Fruit fly (Drosophila melanogaster) whole organism, embryonic: Measurements from ENCODE around the gene ghi.

Source experiments
- BEAF-32 ChIP-seq: fragments of 200-800 bp; sonication (Bioruptor generic); optimal IDR thresholded peaks from 3 replicates; lab custom pipeline; 2017; ENCODE audit warnings: missing biosample characterization, missing genetic modification characterization, mild to moderate bottlenecking, moderate library complexity, missing genetic modification reagents
- CG10147 ChIP-seq: fragments of 200-800 bp; sonication (Bioruptor generic); optimal IDR thresholded peaks from 2 replicates; lab custom pipeline; 2019; ENCODE audit warnings: missing biosample characterization, mild to moderate bottlenecking, missing genetic modification characterization, moderate library complexity
- CG10321 ChIP-seq: fragments of 200-800 bp; sonication (Bioruptor generic); IDR thresholded peaks from 2 replicates; pipeline ENCODE4 v1.3.6; 2022; ENCODE audit warnings: missing biosample characterization, missing genetic modification characterization
- CG11398 ChIP-seq: fragments of 200-800 bp; sonication (Bioruptor generic); optimal IDR thresholded peaks from 2 replicates; lab custom pipeline; 2016; ENCODE audit warnings: missing biosample characterization, missing genetic modification characterization
- CG11695 ChIP-seq: fragments of 200-800 bp; sonication (Bioruptor generic); IDR thresholded peaks from 3 replicates; pipeline ENCODE4 v1.3.6; 2022; ENCODE audit warnings: missing biosample characterization, missing genetic modification characterization
- CG12071 ChIP-seq: fragments of 200-800 bp; sonication (Bioruptor generic); optimal IDR thresholded peaks from 3 replicates; lab custom pipeline; 2018; ENCODE audit warnings: missing biosample characterization, mild to moderate bottlenecking, missing genetic modification characterization
- CG13123 ChIP-seq: fragments of 200-800 bp; sonication (Bioruptor generic); optimal IDR thresholded peaks from 2 replicates; lab custom pipeline; 2016; ENCODE audit warnings: missing biosample characterization, missing genetic modification characterization
- CG14965 ChIP-seq: fragments of 200-800 bp; sonication (Bioruptor generic); optimal IDR thresholded peaks from 2 replicates; lab custom pipeline; 2016; ENCODE audit warnings: missing biosample characterization, missing genetic modification characterization, borderline replicate concordance
- CG16815 ChIP-seq: fragments of 200-800 bp; sonication (Bioruptor generic); optimal IDR thresholded peaks from 3 replicates; lab custom pipeline; 2017; ENCODE audit warnings: missing biosample characterization, mild to moderate bottlenecking, missing genetic modification characterization
- CG17359 ChIP-seq: fragments of 200-800 bp; sonication (Bioruptor generic); optimal IDR thresholded peaks from 3 replicates; lab custom pipeline; 2018; ENCODE audit warnings: missing biosample characterization, mild to moderate bottlenecking, missing genetic modification characterization, moderate library complexity
- CG18599 ChIP-seq: fragments of 200-800 bp; sonication (Bioruptor generic); optimal IDR thresholded peaks from 3 replicates; lab custom pipeline; 2017; ENCODE audit warnings: missing biosample characterization, missing genetic modification characterization, mild to moderate bottlenecking, moderate library complexity, missing genetic modification reagents
- CG33213 ChIP-seq: fragments of 200-800 bp; sonication (Bioruptor generic); optimal IDR thresholded peaks from 3 replicates; lab custom pipeline; 2016; ENCODE audit warnings: missing biosample characterization, missing genetic modification characterization
- CG33557 ChIP-seq: fragments of 200-800 bp; sonication (Bioruptor generic); optimal IDR thresholded peaks from 2 replicates; lab custom pipeline; 2019; ENCODE audit warnings: missing biosample characterization, mild to moderate bottlenecking, missing genetic modification characterization, moderate library complexity
- CG4360 ChIP-seq: fragments of 200-800 bp; sonication (Bioruptor generic); IDR thresholded peaks from 2 replicates; pipeline ENCODE4 v1.3.6; 2022; ENCODE audit warnings: missing biosample characterization, missing genetic modification characterization
- CG6689 ChIP-seq: fragments of 200-800 bp; sonication (Bioruptor generic); IDR thresholded peaks from 2 replicates; pipeline ENCODE4 v1.3.6; 2022; ENCODE audit warnings: missing biosample characterization, missing genetic modification characterization
- CG8388 ChIP-seq: fragments of 200-800 bp; sonication (Bioruptor generic); optimal IDR thresholded peaks from 2 replicates; lab custom pipeline; 2019; ENCODE audit warnings: missing biosample characterization, mild to moderate bottlenecking, missing genetic modification characterization, moderate library complexity
- CG8944 ChIP-seq: fragments of 200-800 bp; sonication (Bioruptor generic); optimal IDR thresholded peaks from 3 replicates; lab custom pipeline; 2016; ENCODE audit warnings: missing biosample characterization, missing genetic modification characterization
- CG9437 ChIP-seq: fragments of 200-800 bp; sonication (Bioruptor generic); optimal IDR thresholded peaks from 2 replicates; lab custom pipeline; 2018; ENCODE audit warnings: missing biosample characterization, mild to moderate bottlenecking, missing genetic modification characterization
- CHES-1-like ChIP-seq: fragments of 200-800 bp; sonication (Bioruptor generic); optimal IDR thresholded peaks from 2 replicates; lab custom pipeline; 2016; ENCODE audit warnings: missing biosample characterization, missing genetic modification characterization
- Dad ChIP-seq: fragments of 200-800 bp; sonication (Bioruptor generic); optimal IDR thresholded peaks from 3 replicates; lab custom pipeline; 2016; ENCODE audit warnings: missing biosample characterization, missing genetic modification characterization
- Dek ChIP-seq: fragments of 200-800 bp; sonication (Bioruptor generic); optimal IDR thresholded peaks from 3 replicates; lab custom pipeline; 2019; ENCODE audit warnings: missing biosample characterization, mild to moderate bottlenecking, missing genetic modification characterization, moderate library complexity
- Dip3 ChIP-seq: fragments of 200-800 bp; sonication (Bioruptor generic); optimal IDR thresholded peaks from 3 replicates; lab custom pipeline; 2016; ENCODE audit warnings: missing biosample characterization, missing genetic modification characterization
- Doc2 ChIP-seq: fragments of 200-800 bp; sonication (Bioruptor generic); IDR thresholded peaks from 2 replicates; pipeline ENCODE4 v1.3.6; 2022; ENCODE audit warnings: missing biosample characterization, missing genetic modification characterization
- Dref ChIP-seq: fragments of 200-800 bp; sonication (Bioruptor generic); IDR thresholded peaks from 2 replicates; pipeline ENCODE4 v1.3.6; 2022; ENCODE audit warnings: missing biosample characterization, missing genetic modification characterization
- Ets97D ChIP-seq: fragments of 200-800 bp; sonication (Bioruptor generic); optimal IDR thresholded peaks from 3 replicates; lab custom pipeline; 2016; ENCODE audit warnings: missing biosample characterization, missing genetic modification characterization
- GATAe ChIP-seq: fragments of 200-800 bp; sonication (Bioruptor generic); conservative IDR thresholded peaks from 2 replicates; pipeline ENCODE4 v1.3.6; 2022; ENCODE audit warnings: missing biosample characterization, missing genetic modification characterization
- Gsc ChIP-seq: fragments of 200-800 bp; sonication (Bioruptor generic); IDR thresholded peaks from 2 replicates; pipeline ENCODE4 v1.3.6; 2022; ENCODE audit warnings: missing biosample characterization, missing genetic modification characterization
- HmgZ ChIP-seq: fragments of 200-800 bp; sonication (Bioruptor generic); optimal IDR thresholded peaks from 2 replicates; lab custom pipeline; 2018; ENCODE audit warnings: missing biosample characterization, mild to moderate bottlenecking, missing genetic modification characterization
- Hr51 ChIP-seq, 2 experiments: fragments of 200-800 bp; sonication (Bioruptor generic); optimal IDR thresholded peaks; 2 replicates in 1 of 2; 3 replicates in 1 of 2; lab custom pipeline; 2016 to 2018; ENCODE audit warnings: missing biosample characterization in 2 of 2, missing genetic modification characterization in 2 of 2, mild to moderate bottlenecking in 1 of 2, moderate library complexity in 1 of 2
- NfI ChIP-seq: fragments of 200-800 bp; sonication (Bioruptor generic); optimal IDR thresholded peaks from 3 replicates; lab custom pipeline; 2018; ENCODE audit warnings: missing biosample characterization, mild to moderate bottlenecking, missing genetic modification characterization, moderate library complexity
- Poxn ChIP-seq: fragments of 200-800 bp; sonication (Bioruptor generic); IDR thresholded peaks from 2 replicates; pipeline ENCODE4 v1.3.6; 2022; ENCODE audit warnings: missing biosample characterization, missing genetic modification characterization
- Scr ChIP-seq: fragments of 200-800 bp; sonication (Bioruptor generic); IDR thresholded peaks from 2 replicates; pipeline ENCODE4 v1.3.6; 2022; ENCODE audit warnings: missing biosample characterization, missing genetic modification characterization; ENCODE audit not compliant: partially characterized antibody
- Sry-β ChIP-seq: fragments of 200-800 bp; sonication (Bioruptor generic); optimal IDR thresholded peaks from 2 replicates; lab custom pipeline; 2018; ENCODE audit warnings: missing biosample characterization, mild to moderate bottlenecking, missing genetic modification characterization, moderate library complexity
- Tbp ChIP-seq: fragments of >200 bp; optimal IDR thresholded peaks from 2 replicates; lab custom pipeline; 2018; ENCODE audit warnings: missing biosample characterization, missing genetic modification characterization
- bsh ChIP-seq, 2 experiments: fragments of 200-800 bp; sonication (Bioruptor generic); optimal IDR thresholded peaks; 2 replicates each; lab custom pipeline; 2017 to 2018; ENCODE audit warnings: mild to moderate bottlenecking in 2 of 2, missing biosample characterization in 2 of 2, missing genetic modification characterization in 2 of 2, moderate library complexity in 1 of 2
- cg ChIP-seq: fragments of 200-800 bp; sonication (Bioruptor generic); optimal IDR thresholded peaks from 3 replicates; lab custom pipeline; 2019; ENCODE audit warnings: missing biosample characterization, mild to moderate bottlenecking, missing genetic modification characterization, moderate library complexity
- chn ChIP-seq: fragments of 200-800 bp; sonication (Bioruptor generic); optimal IDR thresholded peaks from 2 replicates; lab custom pipeline; 2016; ENCODE audit warnings: missing biosample characterization, missing genetic modification characterization
- disco-r ChIP-seq: fragments of 200-800 bp; sonication (Bioruptor generic); optimal IDR thresholded peaks from 2 replicates; lab custom pipeline; 2016; ENCODE audit warnings: missing biosample characterization, missing genetic modification characterization
- ftz-f1 ChIP-seq: fragments of 200-800 bp; sonication (Bioruptor generic); optimal IDR thresholded peaks from 2 replicates; lab custom pipeline; 2016; ENCODE audit warnings: missing biosample characterization, missing genetic modification characterization
- hb ChIP-seq: fragments of 200-800 bp; sonication (Bioruptor generic); IDR thresholded peaks from 3 replicates; pipeline ENCODE4 v1.3.6; 2022; ENCODE audit warnings: missing biosample characterization, missing genetic modification characterization; ENCODE audit not compliant: partially characterized antibody
- lola ChIP-seq, 3 experiments: fragments of >200 bp in 2 of 3; fragments of 200-800 bp in 1 of 3; sonication (Bioruptor generic) in 1 of 3; optimal IDR thresholded peaks; 2 replicates each; lab custom pipeline; 2017 to 2019; ENCODE audit warnings: missing biosample characterization in 3 of 3, missing genetic modification characterization in 3 of 3, mild to moderate bottlenecking in 1 of 3, moderate library complexity in 1 of 3
- odd ChIP-seq: fragments of 200-800 bp; sonication (Bioruptor generic); optimal IDR thresholded peaks from 2 replicates; lab custom pipeline; 2017; ENCODE audit warnings: missing biosample characterization, mild to moderate bottlenecking, missing genetic modification characterization
- org-1 ChIP-seq: fragments of 200-800 bp; sonication (Bioruptor generic); optimal IDR thresholded peaks from 2 replicates; lab custom pipeline; 2017; ENCODE audit warnings: missing biosample characterization, missing genetic modification characterization
- pho ChIP-seq: fragments of 200-800 bp; sonication (Bioruptor generic); optimal IDR thresholded peaks from 2 replicates; lab custom pipeline; 2016; ENCODE audit warnings: missing biosample characterization, missing genetic modification characterization
- pnt ChIP-seq: fragments of 200-800 bp; sonication (Bioruptor generic); optimal IDR thresholded peaks from 3 replicates; lab custom pipeline; 2016; ENCODE audit warnings: missing biosample characterization, missing genetic modification characterization
- salm ChIP-seq: fragments of 200-800 bp; sonication (Bioruptor generic); optimal IDR thresholded peaks from 2 replicates; lab custom pipeline; 2018; ENCODE audit warnings: missing biosample characterization, mild to moderate bottlenecking, missing genetic modification characterization
- sisA ChIP-seq: fragments of 200-800 bp; sonication (Bioruptor generic); IDR thresholded peaks from 2 replicates; pipeline ENCODE4 v1.3.6; 2022; ENCODE audit warnings: missing biosample characterization, missing genetic modification characterization
- tup ChIP-seq: fragments of 200-800 bp; sonication (Bioruptor generic); optimal IDR thresholded peaks from 2 replicates; lab custom pipeline; 2016; ENCODE audit warnings: missing biosample characterization, mild to moderate bottlenecking, missing genetic modification characterization, moderate library complexity
- tx ChIP-seq: fragments of 200-800 bp; sonication (Bioruptor generic); optimal IDR thresholded peaks from 2 replicates; lab custom pipeline; 2016; ENCODE audit warnings: missing biosample characterization, missing genetic modification characterization
- wek ChIP-seq: fragments of 200-800 bp; sonication (Bioruptor generic); optimal IDR thresholded peaks from 3 replicates; lab custom pipeline; 2018; ENCODE audit warnings: missing biosample characterization, mild to moderate bottlenecking, missing genetic modification characterization, moderate library complexity

The ghi gene

dm6 chr3L:9457619-9458092 is 6.0 kb downstream of the ghi start, which contains the start of gene CG3437 (continued):
- TF ChIP-seq sisA (GFP tag; lab: Robert Waterston, UW) (peak; percentile 99), hb (no peak), lola (GFP tag; optimal IDR thresholded peaks at IDR 0.05; lab: Kevin White, UChicago) (peak in 1 of 3 experiments; percentile 97), CG10321 (peak; percentile 87), Doc2 (GFP tag; lab: Robert Waterston, UW) (peak; percentile 98), CG4360 (peak; percentile 91), salm (tag; lab: Kevin White, UChicago) (peak; percentile 97), CG9437 (peak; percentile 91), tx (GFP tag; lab: Kevin White, UChicago) (peak; percentile 98), ftz-f1 (GFP tag; lab: Kevin White, UChicago) (peak; percentile 88), CG11695 (GFP tag; lab: Robert Waterston, UW) (peak; percentile 99), NfI (GFP tag; lab: Kevin White, UChicago) (peak; percentile 99), Dek (tag; lab: Kevin White, UChicago) (peak; percentile 98), GATAe (GFP tag; lab: Robert Waterston, UW) (peak; percentile 98), Dip3 (GFP tag; lab: Kevin White, UChicago) (peak; percentile 99), wek (GFP tag; lab: Kevin White, UChicago) (peak; percentile 90), pho (peak; percentile 98), tup (GFP tag; lab: Kevin White, UChicago) (peak; percentile 97), HmgZ (tag; lab: Kevin White, UChicago) (peak; percentile 99), CG11398 (peak; percentile 97), CG16815 (GFP tag; lab: Kevin White, UChicago) (peak; percentile 98), CG33557 (GFP tag; lab: Kevin White, UChicago) (peak; percentile 97), CG13123 (GFP tag; lab: Kevin White, UChicago) (peak; percentile 96), Scr (peak; percentile 29; the same call in 1 of the 2 replicates), Poxn (peak; percentile 96), CG6689 (peak; percentile 99), BEAF-32 (peak; percentile 47), bsh (GFP tag; optimal IDR thresholded peaks at IDR 0.05; lab: Kevin White, UChicago) (peak; percentile 98 to 99), CG10147 (GFP tag; lab: Kevin White, UChicago) (peak; percentile 98), CG14965 (GFP tag; lab: Kevin White, UChicago) (peak; percentile 82), pnt (GFP tag; lab: Kevin White, UChicago) (peak; percentile 99), org-1 (GFP tag; lab: Kevin White, UChicago) (peak; percentile 98), odd (GFP tag; lab: Kevin White, UChicago) (peak; percentile 98), disco-r (GFP tag; lab: Kevin White, UChicago) (peak; percentile 97), CG17359 (tag; lab: Kevin White, UChicago) (peak; percentile 99), Sry-β (GFP tag; lab: Kevin White, UChicago) (peak; percentile 74), Hr51 (GFP tag; optimal IDR thresholded peaks at IDR 0.05; lab: Kevin White, UChicago) (peak; percentile 97 to 98), chn (GFP tag; lab: Kevin White, UChicago) (peak; percentile 99), CG18599 (GFP tag; lab: Kevin White, UChicago) (peak; percentile 99), CG33213 (GFP tag; lab: Kevin White, UChicago) (peak; percentile 98), Ets97D (GFP tag; lab: Kevin White, UChicago) (peak; percentile 94), Gsc (GFP tag; lab: Robert Waterston, UW) (peak; percentile 99), CG12071 (GFP tag; lab: Kevin White, UChicago) (peak; percentile 99), Tbp (GFP tag; lab: Kevin White, UChicago) (no peak), CG8944 (GFP tag; lab: Kevin White, UChicago) (peak; percentile 99), Dad (GFP tag; lab: Kevin White, UChicago) (peak; percentile 99), cg (GFP tag; lab: Kevin White, UChicago) (no peak), CG8388 (GFP tag; lab: Kevin White, UChicago) (peak; percentile 97), CHES-1-like (GFP tag; lab: Kevin White, UChicago) (peak; percentile 99), Dref (GFP tag; lab: Robert Waterston, UW) (peak; percentile 51)
